Worm (Caenorhabditis elegans) whole organism, young adult: ENCODE measurements around the gene R02D5.6.

Experiments
- B0261.1 ChIP-seq: sonication (generic microtip); optimal IDR thresholded peaks from 2 replicates; lab custom pipeline; 2016; ENCODE audit warnings: mild to moderate bottlenecking, missing genetic modification characterization, moderate library complexity, missing compliant biosample characterization
- Y67H2A.10 ChIP-seq: fragments of 200-800 bp; sonication (Bioruptor generic); conservative IDR thresholded peaks from 2 replicates; pipeline ENCODE4 v1.3.6; 2022; ENCODE audit warnings: missing genetic modification reagents, missing genetic modification characterization, missing compliant biosample characterization
- cebp-2 ChIP-seq: fragments of 200-800 bp; sonication (Bioruptor generic); IDR thresholded peaks from 2 replicates; pipeline ENCODE4 v1.3.6; 2022; ENCODE audit warnings: missing genetic modification characterization, missing compliant biosample characterization
- gei-17 ChIP-seq: fragments of 200-800 bp; sonication (Bioruptor generic); optimal IDR thresholded peaks from 2 replicates; lab custom pipeline; 2018; ENCODE audit warnings: mild to moderate bottlenecking, missing genetic modification characterization, missing compliant biosample characterization
- nfya-1 ChIP-seq: sonication (generic microtip); optimal IDR thresholded peaks from 2 replicates; lab custom pipeline; 2017; ENCODE audit warnings: antibody characterized with exemption, missing compliant biosample characterization, missing genetic modification characterization, borderline replicate concordance; ENCODE audit not compliant: insufficient read depth
- nfyb-1 ChIP-seq: fragments of 200-800 bp; sonication (Bioruptor generic); IDR thresholded peaks from 2 replicates; pipeline ENCODE4 v1.3.6; 2022; ENCODE audit warnings: missing genetic modification reagents, missing genetic modification characterization, missing compliant biosample characterization
- unc-130 ChIP-seq: sonication (generic microtip); optimal IDR thresholded peaks from 2 replicates; lab custom pipeline; 2016; ENCODE audit warnings: missing genetic modification reagents, missing genetic modification characterization, missing compliant biosample characterization

DNA sequence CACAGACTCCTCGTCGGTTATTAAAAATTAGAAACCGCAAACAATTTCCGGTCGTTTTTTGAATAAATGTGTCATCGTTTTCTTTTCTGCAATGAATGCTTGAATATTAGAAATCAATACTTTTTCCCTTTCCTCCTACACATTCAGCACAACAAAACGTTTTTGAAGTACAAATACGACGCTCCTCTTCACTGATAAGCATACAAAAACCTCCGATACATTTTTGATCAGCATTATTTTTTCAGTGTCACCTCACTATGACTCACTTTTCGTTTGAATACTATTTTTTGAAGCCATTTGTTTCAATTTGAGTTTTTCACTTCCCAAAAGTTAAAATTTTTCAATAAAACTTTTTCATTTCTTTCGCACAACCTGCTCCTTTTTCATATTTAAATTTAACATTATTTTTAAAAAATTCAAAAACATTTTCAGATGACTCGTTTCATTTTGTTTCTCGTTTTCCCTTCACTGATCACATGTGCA, 35.1 kb downstream of the R02D5.6 start, which contains the start of gene R02D5.3:
- no peak for TF ChIP-seq cebp-2 (GFP tag; lab: Robert Waterston, UW)
- no peak for TF ChIP-seq nfya-1 (tag; lab: Kevin White, UChicago)
- TF ChIP-seq B0261.1: no peak
- TF ChIP-seq Y67H2A.10: no peak
- no peak for TF ChIP-seq nfyb-1 (GFP tag; lab: Robert Waterston, UW)
- TF ChIP-seq unc-130 (GFP tag; lab: Kevin White, UChicago): no peak
- no peak for TF ChIP-seq gei-17 (GFP tag; lab: Kevin White, UChicago)
